Worm (Caenorhabditis elegans): ENCODE results near the gene W02B12.11.
A peak's percentile ranks its signal among the peaks of the same experiment; 100 is the strongest.

The W02B12.11 gene

DNA sequence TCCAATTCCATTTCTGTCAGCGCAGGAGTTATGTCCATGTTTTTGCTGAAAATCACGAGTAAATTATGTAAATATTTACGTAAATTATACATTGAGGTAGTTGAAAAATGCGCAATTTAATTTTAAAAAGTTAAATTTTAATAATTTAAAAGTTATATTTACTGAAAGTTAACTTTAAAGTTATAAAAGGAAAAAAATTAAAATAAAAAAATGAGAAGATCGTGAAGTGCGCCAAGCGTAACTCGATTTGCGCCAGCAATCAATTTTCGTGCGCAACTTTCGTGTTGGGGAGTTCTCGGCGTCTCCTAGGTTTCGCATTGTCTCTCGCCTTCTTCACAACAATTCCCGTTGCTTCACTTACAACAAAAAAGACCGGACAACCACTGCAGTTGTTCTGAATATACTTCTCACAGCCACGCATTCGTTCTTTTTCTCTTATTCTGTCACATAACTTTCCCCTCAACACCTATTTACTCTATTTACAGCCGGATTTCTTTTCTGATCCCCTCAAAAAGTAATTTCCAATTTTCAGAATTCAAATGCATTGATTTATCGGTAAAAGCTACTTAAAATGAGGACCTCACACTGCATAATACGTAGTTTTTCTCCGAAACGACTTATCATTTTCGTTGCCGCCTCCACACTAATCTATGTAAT, at the start of gene W02B12.11, which contains the start of gene metl-1 (continued):
- TF ChIP-seq Y56A3A.18 (GFP tag; IDR thresholded peaks at IDR 0.05) (peak; percentile 72; the same call in 1 of the 2 replicates), unc-130 (GFP tag; optimal IDR thresholded peaks at IDR 0.05) (peak; percentile 8), F55B11.4 (tag; optimal IDR thresholded peaks at IDR 0.05; ENCODE audit: borderline replicate concordance, insufficient read depth) (no peak), hsf-1 (GFP tag; IDR thresholded peaks at IDR 0.05) (peak; percentile 79), madf-8 (GFP tag; conservative IDR thresholded peaks at IDR 0.05) (peak; percentile 67), lir-1 (GFP tag; conservative IDR thresholded peaks at IDR 0.05) (0 out of 2 replicates have a peak, but pooled peaks have one; percentile 30), sea-2 (GFP tag; IDR thresholded peaks at IDR 0.05) (no peak), egl-44 (GFP tag; IDR thresholded peaks at IDR 0.05) (no peak), hmg-20 (GFP tag; IDR thresholded peaks at IDR 0.05) (peak; percentile 80), rec-8 (tag; optimal IDR thresholded peaks at IDR 0.05) (peak in 1 of 2 experiments; percentile 28), ztf-25 (GFP tag; IDR thresholded peaks at IDR 0.05) (no peak), F33H1.4 (GFP tag; IDR thresholded peaks at IDR 0.05) (peak; percentile 75), C17E4.6 (GFP tag; IDR thresholded peaks at IDR 0.05) (peak; percentile 67; the same call in 1 of the 2 replicates), T26A5.8 (tag; optimal IDR thresholded peaks at IDR 0.05) (no peak), pha-4 (tag; optimal IDR thresholded peaks at IDR 0.05) (no peak), F37B4.10 (GFP tag; IDR thresholded peaks at IDR 0.05) (no peak), ama-1 (optimal IDR thresholded peaks at IDR 0.05) (no peak), ama-1 (GFP tag; optimal IDR thresholded peaks at IDR 0.05) (no peak), ceh-79 (tag; optimal IDR thresholded peaks at IDR 0.05) (no peak), nhr-90 (tag; optimal IDR thresholded peaks at IDR 0.05) (no peak), lin-54 (GFP tag; optimal IDR thresholded peaks at IDR 0.05) (peak; percentile 87), cebp-2 (GFP tag; IDR thresholded peaks at IDR 0.05) (no peak), ceh-91 (GFP tag; IDR thresholded peaks at IDR 0.05) (peak; percentile 35; the same call in 1 of the 2 replicates), xnd-1 (tag; optimal IDR thresholded peaks at IDR 0.05) (peak; percentile 61), lin-40 (tag; optimal IDR thresholded peaks at IDR 0.05) (peak; percentile 88), madf-3 (GFP tag; IDR thresholded peaks at IDR 0.05) (peak; percentile 92), T07F8.4 (tag; optimal IDR thresholded peaks at IDR 0.05) (no peak), lin-26 (GFP tag; IDR thresholded peaks at IDR 0.05) (peak; percentile 59; the same call in 1 of the 2 replicates), B0261.1 (tag; optimal IDR thresholded peaks at IDR 0.05) (peak; percentile 3), sptf-2 (GFP tag; optimal IDR thresholded peaks at IDR 0.05) (no peak), hlh-26 (GFP tag; conservative IDR thresholded peaks at IDR 0.05) (no peak), zfh-2 (GFP tag; conservative IDR thresholded peaks at IDR 0.05) (peak; percentile 69; the same call in 1 of the 2 replicates), bed-1 (GFP tag; IDR thresholded peaks at IDR 0.05) (no peak), lin-35 (GFP tag; optimal IDR thresholded peaks at IDR 0.05) (peak in 2 of 3 experiments; percentile 53 to 82), dpff-1 (tag; optimal IDR thresholded peaks at IDR 0.05) (no peak), unc-62 (GFP tag; optimal IDR thresholded peaks at IDR 0.05) (no peak), F10E7.11 (tag; optimal IDR thresholded peaks at IDR 0.05) (no peak), ztf-26 (tag; optimal IDR thresholded peaks at IDR 0.05) (peak; percentile 44), ets-4 (GFP tag; optimal IDR thresholded peaks at IDR 0.05) (no peak), ztf-18 (tag; optimal IDR thresholded peaks at IDR 0.05) (peak; percentile 99), dpl-1 (GFP tag; optimal IDR thresholded peaks at IDR 0.05) (peak; percentile 29), gei-17 (GFP tag; optimal IDR thresholded peaks at IDR 0.05) (peak; percentile 64), mxl-1 (tag; optimal IDR thresholded peaks at IDR 0.05) (no peak), zim-3 (tag; optimal IDR thresholded peaks at IDR 0.05) (no peak), efl-1 (GFP tag; optimal IDR thresholded peaks at IDR 0.05) (no peak), F49E8.2 (tag; optimal IDR thresholded peaks at IDR 0.05; ENCODE audit: insufficient read depth) (peak; percentile 12), akir-1 (GFP tag; optimal IDR thresholded peaks at IDR 0.05) (no peak), ztf-28 (GFP tag; IDR thresholded peaks at IDR 0.05) (no peak)
